Fruit fly (Drosophila melanogaster) whole organism, embryonic: ENCODE data around the gene CG9021.

ENCODE experiments used
- CG10543 ChIP-seq: fragments of 200-800 bp; sonication (Bioruptor generic); optimal IDR thresholded peaks from 3 replicates; lab custom pipeline; 2017; ENCODE audit warnings: missing biosample characterization, mild to moderate bottlenecking, missing genetic modification characterization, moderate library complexity
- CG12219 ChIP-seq: fragments of 200-800 bp; sonication (Bioruptor generic); optimal IDR thresholded peaks from 3 replicates; lab custom pipeline; 2018; ENCODE audit warnings: missing biosample characterization, mild to moderate bottlenecking, missing genetic modification characterization
- CG12299 ChIP-seq: fragments of 200-800 bp; sonication (Bioruptor generic); optimal IDR thresholded peaks from 2 replicates; lab custom pipeline; 2018; ENCODE audit warnings: missing biosample characterization, mild to moderate bottlenecking, missing genetic modification characterization
- CG1233 ChIP-seq: fragments of 200-800 bp; sonication (Bioruptor generic); optimal IDR thresholded peaks from 4 replicates; lab custom pipeline; 2018; ENCODE audit warnings: missing biosample characterization, mild to moderate bottlenecking, missing genetic modification characterization
- CG13424 ChIP-seq: fragments of 200-800 bp; sonication (Bioruptor generic); optimal IDR thresholded peaks from 2 replicates; lab custom pipeline; 2019; ENCODE audit warnings: missing biosample characterization, mild to moderate bottlenecking, missing genetic modification characterization, moderate library complexity
- CG13775 ChIP-seq: fragments of 200-800 bp; sonication (Bioruptor generic); optimal IDR thresholded peaks from 3 replicates; lab custom pipeline; 2017; ENCODE audit warnings: missing biosample characterization, mild to moderate bottlenecking, missing genetic modification characterization
- CG14014 ChIP-seq: fragments of 200-800 bp; sonication (Bioruptor generic); IDR thresholded peaks from 2 replicates; pipeline ENCODE4 v1.3.6; 2022; ENCODE audit warnings: missing biosample characterization, missing genetic modification characterization
- CG15073 ChIP-seq: fragments of 200-800 bp; sonication (Bioruptor generic); optimal IDR thresholded peaks from 2 replicates; lab custom pipeline; 2016; ENCODE audit warnings: missing biosample characterization, missing genetic modification characterization
- CG15269 ChIP-seq: fragments of 200-800 bp; sonication (Bioruptor generic); optimal IDR thresholded peaks from 2 replicates; lab custom pipeline; 2018; ENCODE audit warnings: missing biosample characterization, mild to moderate bottlenecking, missing genetic modification characterization, moderate library complexity
- CG17359 ChIP-seq: fragments of 200-800 bp; sonication (Bioruptor generic); optimal IDR thresholded peaks from 3 replicates; lab custom pipeline; 2018; ENCODE audit warnings: missing biosample characterization, mild to moderate bottlenecking, missing genetic modification characterization, moderate library complexity
- CG18599 ChIP-seq: fragments of 200-800 bp; sonication (Bioruptor generic); optimal IDR thresholded peaks from 3 replicates; lab custom pipeline; 2017; ENCODE audit warnings: missing biosample characterization, missing genetic modification characterization, mild to moderate bottlenecking, moderate library complexity, missing genetic modification reagents
- CG18619 ChIP-seq: fragments of 200-800 bp; sonication (Bioruptor generic); optimal IDR thresholded peaks from 3 replicates; lab custom pipeline; 2017; ENCODE audit warnings: missing biosample characterization, mild to moderate bottlenecking, missing genetic modification characterization
- CG2120 ChIP-seq: fragments of 200-800 bp; sonication (Bioruptor generic); optimal IDR thresholded peaks from 3 replicates; lab custom pipeline; 2016; ENCODE audit warnings: missing biosample characterization, missing genetic modification characterization
- CG3281 ChIP-seq: fragments of 200-800 bp; sonication (Bioruptor generic); optimal IDR thresholded peaks from 3 replicates; lab custom pipeline; 2017; ENCODE audit warnings: missing biosample characterization, mild to moderate bottlenecking, missing genetic modification characterization
- CG33213 ChIP-seq: fragments of 200-800 bp; sonication (Bioruptor generic); optimal IDR thresholded peaks from 3 replicates; lab custom pipeline; 2016; ENCODE audit warnings: missing biosample characterization, missing genetic modification characterization
- CG4328 ChIP-seq: fragments of 200-800 bp; sonication (Bioruptor generic); optimal IDR thresholded peaks from 3 replicates; lab custom pipeline; 2017; ENCODE audit warnings: missing biosample characterization, missing genetic modification reagents, missing genetic modification characterization
- CG4360 ChIP-seq: fragments of 200-800 bp; sonication (Bioruptor generic); IDR thresholded peaks from 2 replicates; pipeline ENCODE4 v1.3.6; 2022; ENCODE audit warnings: missing biosample characterization, missing genetic modification characterization
- CG4854 ChIP-seq: fragments of 200-800 bp; sonication (Bioruptor generic); optimal IDR thresholded peaks from 2 replicates; lab custom pipeline; 2016; ENCODE audit warnings: missing biosample characterization, missing genetic modification characterization, inconsistent platforms
- CG5953 ChIP-seq: fragments of 200-800 bp; sonication (Bioruptor generic); IDR thresholded peaks from 2 replicates; pipeline ENCODE4 v1.3.6; 2022; ENCODE audit warnings: missing biosample characterization, missing genetic modification characterization
- D ChIP-seq, 2 experiments: fragments of 200-800 bp in 1 of 2; fragments of >200 bp in 1 of 2; sonication (Bioruptor generic) in 1 of 2; optimal IDR thresholded peaks; 2 replicates in 1 of 2; 3 replicates in 1 of 2; lab custom pipeline; 2017; ENCODE audit warnings: mild to moderate bottlenecking in 1 of 2, missing biosample characterization in 1 of 2, missing genetic modification characterization in 1 of 2, missing genetic modification reagents in 1 of 2
- Dip3 ChIP-seq: fragments of 200-800 bp; sonication (Bioruptor generic); optimal IDR thresholded peaks from 3 replicates; lab custom pipeline; 2016; ENCODE audit warnings: missing biosample characterization, missing genetic modification characterization
- E2f2 ChIP-seq: fragments of 200-800 bp; sonication (Bioruptor generic); IDR thresholded peaks from 2 replicates; pipeline ENCODE4 v1.3.6; 2022; ENCODE audit warnings: missing biosample characterization, missing genetic modification characterization
- HHEX ChIP-seq: fragments of 200-800 bp; sonication (Bioruptor generic); optimal IDR thresholded peaks from 3 replicates; lab custom pipeline; 2017; ENCODE audit warnings: missing biosample characterization, mild to moderate bottlenecking, missing genetic modification characterization, missing genetic modification reagents
- Kr ChIP-seq: fragments of 200-800 bp; sonication (Bioruptor generic); optimal IDR thresholded peaks from 2 replicates; lab custom pipeline; 2017; ENCODE audit warnings: missing biosample characterization, mild to moderate bottlenecking, missing genetic modification characterization
- MTF-1 ChIP-seq: fragments of 200-800 bp; sonication (Bioruptor generic); optimal IDR thresholded peaks from 2 replicates; lab custom pipeline; 2018; ENCODE audit warnings: missing biosample characterization, mild to moderate bottlenecking, missing genetic modification characterization, borderline replicate concordance
- NK7.1 ChIP-seq: fragments of 200-800 bp; sonication (Bioruptor generic); optimal IDR thresholded peaks from 3 replicates; lab custom pipeline; 2016; ENCODE audit warnings: missing biosample characterization, missing genetic modification characterization
- NfI ChIP-seq: fragments of 200-800 bp; sonication (Bioruptor generic); optimal IDR thresholded peaks from 3 replicates; lab custom pipeline; 2018; ENCODE audit warnings: missing biosample characterization, mild to moderate bottlenecking, missing genetic modification characterization, moderate library complexity
- Rfx ChIP-seq: fragments of 200-800 bp; sonication (Bioruptor generic); IDR thresholded peaks from 2 replicates; pipeline ENCODE4 v1.3.6; 2022; ENCODE audit warnings: missing biosample characterization, missing genetic modification characterization
- az2 ChIP-seq: fragments of 200-800 bp; sonication (Bioruptor generic); optimal IDR thresholded peaks from 3 replicates; lab custom pipeline; 2016; ENCODE audit warnings: missing biosample characterization, missing genetic modification characterization
- bbx ChIP-seq: fragments of 200-800 bp; sonication (Bioruptor generic); IDR thresholded peaks from 2 replicates; pipeline ENCODE4 v1.3.6; 2022; ENCODE audit warnings: missing biosample characterization, missing genetic modification characterization; ENCODE audit not compliant: partially characterized antibody
- cato ChIP-seq: fragments of 200-800 bp; sonication (Bioruptor generic); optimal IDR thresholded peaks from 2 replicates; lab custom pipeline; 2016; ENCODE audit warnings: missing biosample characterization, missing genetic modification characterization, borderline replicate concordance
- chif ChIP-seq, 2 experiments: fragments of 200-800 bp; sonication (Bioruptor generic); optimal IDR thresholded peaks; 3 replicates each; lab custom pipeline; 2016; ENCODE audit warnings: missing biosample characterization in 2 of 2, missing genetic modification characterization in 2 of 2
- dmrt99B ChIP-seq: fragments of 200-800 bp; sonication (Bioruptor generic); optimal IDR thresholded peaks from 2 replicates; lab custom pipeline; 2018; ENCODE audit warnings: missing biosample characterization, mild to moderate bottlenecking, missing genetic modification characterization, moderate library complexity
- grau ChIP-seq: fragments of 200-800 bp; optimal IDR thresholded peaks from 3 replicates; lab custom pipeline; 2019; ENCODE audit warnings: missing biosample characterization, mild to moderate bottlenecking, missing genetic modification characterization, moderate library complexity
- her ChIP-seq: fragments of 200-800 bp; sonication (Bioruptor generic); optimal IDR thresholded peaks from 2 replicates; lab custom pipeline; 2016; ENCODE audit warnings: missing biosample characterization, missing genetic modification characterization
- knrl ChIP-seq: fragments of 200-800 bp; sonication (Bioruptor generic); IDR thresholded peaks from 3 replicates; pipeline ENCODE4 v1.3.6; 2022; ENCODE audit warnings: missing biosample characterization, missing genetic modification characterization; ENCODE audit not compliant: partially characterized antibody
- lola ChIP-seq, 3 experiments: fragments of >200 bp in 2 of 3; fragments of 200-800 bp in 1 of 3; sonication (Bioruptor generic) in 1 of 3; optimal IDR thresholded peaks; 2 replicates each; lab custom pipeline; 2017 to 2019; ENCODE audit warnings: missing biosample characterization in 3 of 3, missing genetic modification characterization in 3 of 3, mild to moderate bottlenecking in 1 of 3, moderate library complexity in 1 of 3
- mirr ChIP-seq: fragments of 200-800 bp; sonication (Bioruptor generic); optimal IDR thresholded peaks from 3 replicates; lab custom pipeline; 2018; ENCODE audit warnings: missing biosample characterization, mild to moderate bottlenecking, missing genetic modification characterization
- otp ChIP-seq: fragments of 200-800 bp; sonication (Bioruptor generic); IDR thresholded peaks from 3 replicates; pipeline ENCODE4, ENCODE4 v1.3.6; 2022; ENCODE audit warnings: missing biosample characterization, missing genetic modification characterization
- pzg ChIP-seq: fragments of 200-800 bp; sonication (Bioruptor generic); optimal IDR thresholded peaks from 3 replicates; lab custom pipeline; 2018; ENCODE audit warnings: missing biosample characterization, mild to moderate bottlenecking, missing genetic modification characterization, moderate library complexity
- schlank ChIP-seq: fragments of 200-800 bp; sonication (Bioruptor generic); optimal IDR thresholded peaks from 2 replicates; lab custom pipeline; 2018; ENCODE audit warnings: missing biosample characterization, mild to moderate bottlenecking, missing genetic modification characterization
- stc ChIP-seq: fragments of 200-800 bp; sonication (Bioruptor generic); IDR thresholded peaks from 2 replicates; pipeline ENCODE4 v1.3.6; 2022; ENCODE audit warnings: missing biosample characterization, missing genetic modification characterization
- tin ChIP-seq: fragments of 200-800 bp; sonication (Bioruptor generic); optimal IDR thresholded peaks from 3 replicates; lab custom pipeline; 2016; ENCODE audit warnings: missing biosample characterization, missing genetic modification characterization
- tup ChIP-seq: fragments of 200-800 bp; sonication (Bioruptor generic); optimal IDR thresholded peaks from 2 replicates; lab custom pipeline; 2016; ENCODE audit warnings: missing biosample characterization, mild to moderate bottlenecking, missing genetic modification characterization, moderate library complexity
- wek ChIP-seq: fragments of 200-800 bp; sonication (Bioruptor generic); optimal IDR thresholded peaks from 3 replicates; lab custom pipeline; 2018; ENCODE audit warnings: missing biosample characterization, mild to moderate bottlenecking, missing genetic modification characterization, moderate library complexity

Gene CG9021

dm6 chr2L:5879363-5879934, 25.0 kb downstream of the CG9021 start, which contains the start of gene rau (continued):
- TF ChIP-seq lola (GFP tag; optimal IDR thresholded peaks at IDR 0.05; lab: Kevin White, UChicago) (peak in 1 of 3 experiments; percentile 68), bbx (GFP tag; lab: Robert Waterston, UW) (peak; percentile 53)

dm6 chr2L:5876474-5877067, 27.9 kb downstream of the CG9021 start:
- TF ChIP-seq CG5953 (GFP tag; lab: Robert Waterston, UW) (peak; percentile 38; the same call in 1 of the 2 replicates), CG33213 (peak; percentile 10), CG17359 (peak; percentile 20), CG12299 (tag; lab: Kevin White, UChicago) (peak; percentile 18), CG15269 (peak; percentile 56), CG4328 (peak; percentile 20), cato (no peak), her (GFP tag; lab: Kevin White, UChicago) (peak; percentile 2), CG14014 (GFP tag; lab: Robert Waterston, UW) (peak; percentile 74; the same call in 1 of the 2 replicates), CG15073 (GFP tag; lab: Kevin White, UChicago) (no peak), chif (GFP tag; optimal IDR thresholded peaks at IDR 0.05; lab: Kevin White, UChicago) (peak in 1 of 2 experiments; percentile 6), CG10543 (GFP tag; lab: Kevin White, UChicago) (peak; percentile 63), az2 (GFP tag; lab: Kevin White, UChicago) (no peak), CG18619 (GFP tag; lab: Kevin White, UChicago) (peak; percentile 58), grau (peak; percentile 27), otp (GFP tag; lab: Robert Waterston, UW) (0 out of 3 replicates have a peak, but pooled peaks have one; percentile 44), CG13424 (tag; lab: Kevin White, UChicago) (peak; percentile 46), CG4854 (GFP tag; lab: Kevin White, UChicago) (peak; percentile 5), CG2120 (peak; percentile 31), CG18599 (GFP tag; lab: Kevin White, UChicago) (peak; percentile 62), dmrt99B (tag; lab: Kevin White, UChicago) (peak; percentile 20), CG13775 (GFP tag; lab: Kevin White, UChicago) (peak; percentile 15), tin (no peak), Rfx (GFP tag; lab: Robert Waterston, UW) (peak; percentile 53; the same call in 1 of the 2 replicates), HHEX (GFP tag; lab: Kevin White, UChicago) (peak; percentile 60), pzg (GFP tag; lab: Kevin White, UChicago) (no peak), MTF-1 (GFP tag; lab: Kevin White, UChicago) (peak; percentile 55), knrl (GFP tag; lab: Robert Waterston, UW) (no peak), CG1233 (GFP tag; lab: Kevin White, UChicago) (peak; percentile 44), mirr (GFP tag; lab: Kevin White, UChicago) (peak; percentile 67), Dip3 (peak; percentile 16), E2f2 (GFP tag; lab: Robert Waterston, UW) (peak; percentile 19; the same call in 1 of the 2 replicates), CG12219 (GFP tag; lab: Kevin White, UChicago) (peak; percentile 17), tup (GFP tag; lab: Kevin White, UChicago) (peak; percentile 15), Kr (GFP tag; lab: Kevin White, UChicago) (peak; percentile 13), NfI (GFP tag; lab: Kevin White, UChicago) (peak; percentile 32), D (optimal IDR thresholded peaks at IDR 0.05; lab: Kevin White, UChicago) (no peak), D (GFP tag; optimal IDR thresholded peaks at IDR 0.05; lab: Kevin White, UChicago) (no peak), wek (GFP tag; lab: Kevin White, UChicago) (peak; percentile 51), stc (GFP tag; lab: Robert Waterston, UW) (no peak), NK7.1 (peak; percentile 26), CG3281 (GFP tag; lab: Kevin White, UChicago) (peak; percentile 72), CG4360 (GFP tag; lab: Robert Waterston, UW) (no peak), schlank (tag; lab: Kevin White, UChicago) (peak; percentile 66)
